Fruit fly (Drosophila melanogaster): ENCODE data around the gene CG34299.

The CG34299 gene

DNA sequence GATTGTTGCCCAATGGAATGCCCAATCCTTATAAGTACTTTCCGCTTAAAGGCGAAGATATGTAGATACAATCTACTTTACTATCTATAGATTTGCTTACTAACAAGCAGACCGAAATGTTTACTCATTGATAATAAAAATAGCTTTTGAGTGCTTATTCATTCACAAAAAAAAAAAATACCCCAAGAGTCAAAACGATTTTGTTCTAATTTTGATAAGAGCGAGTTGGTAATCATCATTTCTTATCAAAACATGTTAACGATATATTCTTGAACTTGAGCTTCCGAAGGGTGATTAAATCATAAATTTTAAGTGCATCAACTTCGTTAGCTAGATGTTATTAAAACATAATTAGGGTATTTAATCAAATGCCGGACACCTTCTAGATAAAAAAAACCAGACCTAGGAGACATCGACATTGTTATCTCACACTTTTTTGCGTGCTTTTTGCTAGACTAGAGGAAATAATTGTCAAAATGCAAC lies 1.2 kb downstream of the CG34299 start, which contains the start of gene CG9682:
CG9682 (plus strand) TSS at position 433 of the 483 bp plus-strand sequence.
- TF ChIP-seq Eip78C (GFP tag) (no peak), lz (GFP tag; optimal IDR thresholded peaks at IDR 0.05) (no peak), CG3919 (GFP tag; optimal IDR thresholded peaks at IDR 0.05) (no peak), Blimp-1 (GFP tag; optimal IDR thresholded peaks at IDR 0.05) (no peak), Sox102F (GFP tag; optimal IDR thresholded peaks at IDR 0.05) (no peak), CG31627 (GFP tag; optimal IDR thresholded peaks at IDR 0.05) (no peak), ss (GFP tag; optimal IDR thresholded peaks at IDR 0.05) (no peak), acj6 (GFP tag; optimal IDR thresholded peaks at IDR 0.05) (no peak), Eip75B (GFP tag; optimal IDR thresholded peaks at IDR 0.05) (no peak), Sox14 (GFP tag; optimal IDR thresholded peaks at IDR 0.05) (no peak), eg (GFP tag; IDR thresholded peaks at IDR 0.05) (no peak), CG15336 (GFP tag; IDR thresholded peaks at IDR 0.05) (no peak), esn (GFP tag; optimal IDR thresholded peaks at IDR 0.05) (no peak), dac (GFP tag; optimal IDR thresholded peaks at IDR 0.05) (no peak), CG6792 (GFP tag; optimal IDR thresholded peaks at IDR 0.05) (no peak), CG6854 (GFP tag; optimal IDR thresholded peaks at IDR 0.05) (no peak), Smox (GFP tag; optimal IDR thresholded peaks at IDR 0.05) (no peak)

- no peak for TF ChIP-seq CG6276 (GFP tag; optimal IDR thresholded peaks at IDR 0.05)
- no peak for TF ChIP-seq CG6808 (GFP tag; optimal IDR thresholded peaks at IDR 0.05)
- TF ChIP-seq CG4318 (GFP tag; optimal IDR thresholded peaks at IDR 0.05), result no peak
- no peak for TF ChIP-seq Sox102F (GFP tag; optimal IDR thresholded peaks at IDR 0.05)
- TF ChIP-seq CG6792 (GFP tag; optimal IDR thresholded peaks at IDR 0.05), result no peak
- no peak for TF ChIP-seq ss (GFP tag; optimal IDR thresholded peaks at IDR 0.05)
- no peak for TF ChIP-seq Hr39 (GFP tag; optimal IDR thresholded peaks at IDR 0.05)
- no peak for TF ChIP-seq CG11762 (GFP tag; optimal IDR thresholded peaks at IDR 0.05; ENCODE audit: insufficient read depth)
- TF ChIP-seq acj6 (GFP tag; optimal IDR thresholded peaks at IDR 0.05), result no peak
- TF ChIP-seq Met (GFP tag; optimal IDR thresholded peaks at IDR 0.05), result no peak
- no peak for TF ChIP-seq CG6854 (GFP tag; optimal IDR thresholded peaks at IDR 0.05)
- TF ChIP-seq CG31627 (GFP tag; optimal IDR thresholded peaks at IDR 0.05), result no peak
Measured at dm6 chr3R:30252317-30252716, 2.9 kb downstream of the CG34299 start.

DNA sequence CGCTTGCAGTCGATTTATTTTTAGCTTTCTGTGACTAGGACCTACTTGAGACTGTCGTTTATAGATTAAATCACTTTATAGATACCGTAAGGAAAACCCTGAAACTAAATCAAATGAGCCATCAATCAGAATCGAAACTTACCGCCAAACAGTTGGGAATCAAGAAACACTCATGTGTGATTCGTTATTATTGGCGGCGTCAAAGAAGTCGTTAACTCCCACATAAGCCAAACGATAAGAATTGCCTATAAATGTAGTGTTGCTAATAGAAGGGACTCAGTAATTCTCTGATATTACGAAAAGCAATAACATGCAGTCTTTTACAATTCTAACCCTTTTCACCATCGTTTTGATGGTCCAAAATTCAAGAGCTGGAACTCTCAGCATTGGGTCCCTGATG lies 3.5 kb downstream of the CG34299 start, which contains the start of gene CG18404:
CG18404 (plus strand) TSS at position 301 of the 400 bp plus-strand sequence.
- TF ChIP-seq CG11762 (GFP tag; optimal IDR thresholded peaks at IDR 0.05; ENCODE audit: insufficient read depth) (no peak), Sox15 (GFP tag; optimal IDR thresholded peaks at IDR 0.05) (no peak), CG16779 (tag; optimal IDR thresholded peaks at IDR 0.05) (no peak), acj6 (GFP tag; optimal IDR thresholded peaks at IDR 0.05) (no peak), CG8319 (GFP tag; optimal IDR thresholded peaks at IDR 0.05) (no peak), fd59A (GFP tag; optimal IDR thresholded peaks at IDR 0.05) (no peak), Ets96B (tag; optimal IDR thresholded peaks at IDR 0.05) (no peak), CG6276 (GFP tag; optimal IDR thresholded peaks at IDR 0.05) (no peak), Hr39 (GFP tag; optimal IDR thresholded peaks at IDR 0.05) (no peak), svp (GFP tag) (no peak), CG6808 (GFP tag; optimal IDR thresholded peaks at IDR 0.05) (no peak), eg (GFP tag; IDR thresholded peaks at IDR 0.05) (no peak)

DNA sequence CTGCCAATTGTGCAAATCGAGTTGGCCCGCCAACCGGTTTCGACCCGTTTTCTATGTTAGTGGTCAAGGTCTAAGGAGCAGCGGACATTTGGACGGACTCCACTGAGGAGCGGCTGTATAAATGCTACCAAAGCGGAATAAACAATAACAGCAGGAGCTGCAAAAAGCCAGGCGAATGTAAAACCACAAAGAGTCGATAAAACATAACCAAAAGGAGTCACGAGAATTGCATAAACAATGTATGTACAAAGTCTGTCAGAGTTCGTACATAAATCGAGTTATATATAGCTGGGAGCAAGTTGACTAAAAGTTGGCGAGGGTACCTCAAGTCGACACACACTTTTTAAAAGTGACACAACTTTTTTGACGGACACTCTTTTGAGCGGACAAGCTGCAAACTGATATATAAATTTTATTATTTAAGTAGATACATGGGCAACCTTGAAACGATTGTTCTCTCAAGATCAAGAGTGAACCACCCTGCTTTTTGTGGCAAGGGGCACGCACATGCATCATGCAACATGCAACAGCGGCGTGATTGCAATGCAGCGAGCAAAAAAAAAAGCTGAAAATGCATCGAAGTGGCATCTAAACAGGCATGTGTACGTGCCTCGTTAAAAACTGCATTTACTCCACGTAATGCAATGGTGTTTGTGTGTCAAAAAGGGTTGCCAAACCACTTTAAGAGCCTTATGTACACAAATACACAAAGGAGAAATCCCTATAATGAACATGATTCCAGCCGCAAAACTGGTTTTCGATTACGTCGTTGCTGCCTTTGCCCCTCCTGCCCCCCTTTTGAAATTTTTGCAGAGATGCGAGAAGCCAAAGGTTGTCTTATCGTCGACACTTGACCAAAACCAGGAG lies 6.1 kb downstream of the CG34299 start:
- TF ChIP-seq Eip75B (GFP tag; optimal IDR thresholded peaks at IDR 0.05) (peak; percentile 94), Eip78C (GFP tag) (peak; percentile 99), acj6 (GFP tag; optimal IDR thresholded peaks at IDR 0.05) (peak; percentile 96), OdsH (GFP tag; optimal IDR thresholded peaks at IDR 0.05) (peak; percentile 93), Hr4 (GFP tag; optimal IDR thresholded peaks at IDR 0.05) (peak; percentile 90), CG34406 (GFP tag; optimal IDR thresholded peaks at IDR 0.05) (peak; percentile 95), Eip93F (GFP tag; optimal IDR thresholded peaks at IDR 0.05) (peak; percentile 97), CG4318 (GFP tag; optimal IDR thresholded peaks at IDR 0.05) (peak; percentile 70), esn (GFP tag; optimal IDR thresholded peaks at IDR 0.05) (peak; percentile 95), CG8319 (GFP tag; optimal IDR thresholded peaks at IDR 0.05) (peak; percentile 91), svp (GFP tag) (peak; percentile 95), Met (GFP tag; optimal IDR thresholded peaks at IDR 0.05) (peak; percentile 92), Ets96B (tag; optimal IDR thresholded peaks at IDR 0.05) (peak; percentile 98), eg (GFP tag; IDR thresholded peaks at IDR 0.05) (peak; percentile 96), CG16779 (tag; optimal IDR thresholded peaks at IDR 0.05) (peak; percentile 94), Gug (GFP tag; IDR thresholded peaks at IDR 0.05) (peak; percentile 81), fd85E (GFP tag; optimal IDR thresholded peaks at IDR 0.05) (peak; percentile 75), CG11902 (GFP tag; optimal IDR thresholded peaks at IDR 0.05) (peak; percentile 74), Sox102F (GFP tag; optimal IDR thresholded peaks at IDR 0.05) (peak; percentile 96), ss (GFP tag; optimal IDR thresholded peaks at IDR 0.05) (peak; percentile 99 to 100), Sox15 (GFP tag; optimal IDR thresholded peaks at IDR 0.05) (peak; percentile 70), Hr39 (GFP tag; optimal IDR thresholded peaks at IDR 0.05) (peak; percentile 77), dac (GFP tag; optimal IDR thresholded peaks at IDR 0.05) (peak; percentile 73), CG15336 (GFP tag; IDR thresholded peaks at IDR 0.05) (peak; percentile 97), CG6808 (GFP tag; optimal IDR thresholded peaks at IDR 0.05) (peak; percentile 97), Ets21C (GFP tag; optimal IDR thresholded peaks at IDR 0.05) (peak; percentile 75), CG8119 (GFP tag; IDR thresholded peaks at IDR 0.05) (peak; percentile 97), Sox14 (GFP tag; optimal IDR thresholded peaks at IDR 0.05) (peak; percentile 95), fkh (GFP tag; optimal IDR thresholded peaks at IDR 0.05) (no peak)

Data from whole organism, prepupa.